Worm (Caenorhabditis elegans): ENCODE results near the gene F44B9.9.

DNA sequence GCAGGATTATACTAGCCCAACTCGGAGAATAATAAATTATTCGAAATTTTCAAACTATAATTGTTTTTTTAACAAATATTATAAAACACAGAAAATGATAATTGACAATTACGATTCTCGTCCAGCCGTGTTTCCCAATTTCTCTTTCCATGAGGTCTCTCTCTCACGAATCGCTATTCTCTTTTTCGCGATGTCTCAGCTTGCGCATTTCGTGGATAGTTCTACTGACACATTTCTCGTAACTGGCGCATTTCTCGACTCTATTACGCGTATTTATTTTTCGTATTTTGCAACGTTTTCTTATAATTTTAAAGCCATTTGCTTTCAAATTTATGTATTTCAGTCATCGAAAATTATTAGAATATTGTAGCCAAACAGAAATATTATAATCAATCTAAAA, 12.9 kb upstream of the F44B9.9 start:
- peak; percentile 100 for TF ChIP-seq flt-1 (GFP tag; IDR thresholded peaks at IDR 0.05)
- peak; percentile 100 for TF ChIP-seq klf-2 (GFP tag; conservative IDR thresholded peaks at IDR 0.05)
- TF ChIP-seq med-1 (GFP tag; optimal IDR thresholded peaks at IDR 0.05; ENCODE audit: insufficient read depth) = peak; percentile 73

Data from whole organism, midembryonic.